Worm (Caenorhabditis elegans) whole organism, L1 larva: ENCODE measurements around the gene pept-2.

Experiments
- F16B12.6 ChIP-seq: fragments of 150-350 bp; optimal IDR thresholded peaks from 2 replicates; lab custom pipeline; 2014; ENCODE audit warnings: missing biosample characterization, missing genetic modification characterization
- dsc-1 ChIP-seq: sonication (generic microtip); optimal IDR thresholded peaks from 2 replicates; lab custom pipeline; 2016; ENCODE audit warnings: mild to moderate bottlenecking, missing genetic modification characterization, missing compliant biosample characterization
- efl-1 ChIP-seq, 4 experiments: fragments of 150-350 bp; optimal IDR thresholded peaks in 3 of 4; peaks in 1 of 4; 1 replicate in 1 of 4; 2 replicates in 3 of 4; lab custom pipeline; 2014; ENCODE audit warnings: missing biosample characterization in 2 of 4, missing genetic modification characterization in 2 of 4, missing genetic modification reagents in 2 of 4
- hlh-4 ChIP-seq: sonication (generic microtip); optimal IDR thresholded peaks from 2 replicates; lab custom pipeline; 2016; ENCODE audit warnings: mild to moderate bottlenecking, missing genetic modification characterization, missing compliant biosample characterization
- lir-3 ChIP-seq: sonication (generic microtip); optimal IDR thresholded peaks from 2 replicates; lab custom pipeline; 2016; ENCODE audit warnings: mild to moderate bottlenecking, missing genetic modification characterization, moderate library complexity, missing compliant biosample characterization; ENCODE audit not compliant: poor library complexity
- nhr-71 ChIP-seq: sonication (generic microtip); optimal IDR thresholded peaks from 2 replicates; lab custom pipeline; 2016; ENCODE audit warnings: mild to moderate bottlenecking, missing genetic modification characterization, moderate library complexity, missing compliant biosample characterization

The pept-2 gene

DNA sequence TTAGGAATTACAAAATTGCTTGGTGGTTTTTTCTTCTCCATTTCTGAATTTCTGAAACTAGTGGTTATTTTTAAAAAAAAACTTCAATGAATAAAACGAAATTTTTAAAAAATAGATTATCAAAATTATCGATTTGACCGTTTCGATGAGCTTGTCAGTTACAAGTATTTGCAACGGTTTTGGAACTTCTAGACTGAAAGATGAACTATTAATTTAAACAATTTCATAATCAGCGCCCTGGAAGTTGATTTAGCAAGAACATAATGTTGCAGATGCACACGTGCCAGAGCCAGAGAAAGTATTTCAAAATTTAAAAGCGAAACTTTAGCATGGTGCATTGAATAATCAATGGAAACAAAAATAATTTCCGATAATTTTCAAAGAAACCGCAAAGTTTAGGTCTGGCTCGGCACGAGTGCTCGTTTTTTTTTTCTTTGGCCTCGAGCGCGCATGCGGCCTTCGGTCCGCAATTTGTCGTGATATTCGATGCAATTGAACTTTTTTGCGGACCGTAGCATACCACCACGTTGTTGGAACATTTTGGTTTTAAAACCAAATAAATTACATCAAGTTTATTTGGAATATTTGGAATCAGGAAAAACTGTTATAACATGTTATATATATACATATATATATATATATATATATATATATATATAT lies 52.4 kb downstream of the pept-2 start, which contains the start of gene T11G6.5 (continued):
- TF ChIP-seq efl-1 (optimal IDR thresholded peaks at IDR 0.05; lab: Kevin White, UChicago) (peak; percentile 39 to 52), efl-1 (GFP tag; optimal IDR thresholded peaks at IDR 0.05 in 1 of 2; lab: Kevin White, UChicago) (peak; percentile 48 to 95), lir-3 (tag; lab: Kevin White, UChicago) (no peak), nhr-71 (tag; lab: Kevin White, UChicago) (peak; percentile 48), hlh-4 (tag; lab: Kevin White, UChicago) (no peak), F16B12.6 (peak; percentile 81), dsc-1 (peak; percentile 3)
